Worm (Caenorhabditis elegans) whole organism, young adult: ENCODE results near the gene nspg-5.

ENCODE experiments used
- B0019.2 ChIP-seq: fragments of 200-800 bp; sonication (Bioruptor generic); conservative IDR thresholded peaks from 2 replicates; pipeline ENCODE4 v1.3.6; 2022; ENCODE audit warnings: missing genetic modification reagents, missing genetic modification characterization, missing compliant biosample characterization
- B0035.1 ChIP-seq: sonication (generic microtip); optimal IDR thresholded peaks from 2 replicates; lab custom pipeline; 2016; ENCODE audit warnings: missing genetic modification characterization, mild to moderate bottlenecking, missing compliant biosample characterization, missing genotype, missing genetic modification reagents
- C17E4.6 ChIP-seq: fragments of 200-800 bp; sonication (Bioruptor generic); IDR thresholded peaks from 2 replicates; pipeline ENCODE4 v1.3.6; 2022; ENCODE audit warnings: missing genetic modification reagents, missing genetic modification characterization, missing compliant biosample characterization
- F22D6.2 ChIP-seq: sonication (generic microtip); optimal IDR thresholded peaks from 2 replicates; lab custom pipeline; 2016; ENCODE audit warnings: mild to moderate bottlenecking, missing genetic modification characterization, missing compliant biosample characterization
- F23B12.7 ChIP-seq: sonication (generic microtip); optimal IDR thresholded peaks from 2 replicates; lab custom pipeline; 2017; ENCODE audit warnings: missing genetic modification characterization, mild to moderate bottlenecking, missing compliant biosample characterization, antibody characterized with exemption, moderate library complexity; ENCODE audit not compliant: insufficient read depth
- F55B11.4 ChIP-seq: sonication (generic microtip); optimal IDR thresholded peaks from 2 replicates; lab custom pipeline; 2016; ENCODE audit warnings: missing compliant biosample characterization, missing genetic modification characterization, borderline replicate concordance; ENCODE audit not compliant: insufficient read depth
- F57A8.1 ChIP-seq: fragments of 200-800 bp; sonication (Bioruptor generic); optimal IDR thresholded peaks from 2 replicates; lab custom pipeline; 2018; ENCODE audit warnings: mild to moderate bottlenecking, missing genetic modification characterization, moderate library complexity, missing compliant biosample characterization
- K11D2.4 ChIP-seq: fragments of 200-800 bp; sonication (Bioruptor generic); IDR thresholded peaks from 2 replicates; pipeline ENCODE4 v1.3.6; 2022; ENCODE audit warnings: missing genetic modification reagents, missing genetic modification characterization, missing compliant biosample characterization
- K12H6.12 ChIP-seq: fragments of 200-800 bp; sonication (Bioruptor generic); optimal IDR thresholded peaks from 2 replicates; lab custom pipeline; 2018; ENCODE audit warnings: mild to moderate bottlenecking, missing genetic modification characterization, missing compliant biosample characterization
- T26A5.8 ChIP-seq: sonication (generic microtip); optimal IDR thresholded peaks from 2 replicates; lab custom pipeline; 2016; ENCODE audit warnings: missing genetic modification characterization, missing compliant biosample characterization
- Y53G8AR.9 ChIP-seq: fragments of 200-800 bp; sonication (Bioruptor generic); conservative IDR thresholded peaks from 2 replicates; pipeline ENCODE4 v1.3.6; 2022; ENCODE audit warnings: missing genetic modification reagents, missing genetic modification characterization, missing compliant biosample characterization
- Y79H2A.3 ChIP-seq: fragments of 200-800 bp; sonication (Bioruptor generic); conservative IDR thresholded peaks from 2 replicates; pipeline ENCODE4 v1.3.6; 2022; ENCODE audit warnings: missing genetic modification reagents, missing genetic modification characterization, missing compliant biosample characterization
- ZK185.1 ChIP-seq: sonication (generic microtip); optimal IDR thresholded peaks from 2 replicates; lab custom pipeline; 2016; ENCODE audit warnings: mild to moderate bottlenecking, missing genetic modification characterization, missing compliant biosample characterization; ENCODE audit not compliant: poor library complexity, severe bottlenecking
- ama-1 ChIP-seq, 3 experiments: fragments of 150-350 bp in 1 of 3; sonication (generic microtip) in 2 of 3; optimal IDR thresholded peaks; 2 replicates each; lab custom pipeline; 2014 to 2018; ENCODE audit warnings: missing biosample characterization in 2 of 3, missing genetic modification characterization in 2 of 3, missing genetic modification reagents in 2 of 3
- aptf-3 ChIP-seq: fragments of 200-800 bp; sonication (Bioruptor generic); IDR thresholded peaks from 2 replicates; pipeline ENCODE4 v1.3.6; 2022; ENCODE audit warnings: missing genetic modification characterization, missing compliant biosample characterization
- atf-7 ChIP-seq: sonication (generic microtip); optimal IDR thresholded peaks from 2 replicates; lab custom pipeline; 2017; ENCODE audit warnings: mild to moderate bottlenecking, missing genetic modification characterization, missing compliant biosample characterization
- attf-6 ChIP-seq: fragments of 200-800 bp; sonication (Bioruptor generic); IDR thresholded peaks from 2 replicates; pipeline ENCODE4 v1.3.6; 2022; ENCODE audit warnings: missing genetic modification reagents, missing genetic modification characterization, missing compliant biosample characterization
- bed-2 ChIP-seq: fragments of 200-800 bp; sonication (Bioruptor generic); IDR thresholded peaks from 2 replicates; pipeline ENCODE4 v1.3.6; 2022; ENCODE audit warnings: missing genetic modification reagents, missing genetic modification characterization, missing compliant biosample characterization
- ccch-3 ChIP-seq: fragments of 200-800 bp; sonication (Bioruptor generic); optimal IDR thresholded peaks from 2 replicates; lab custom pipeline; 2018; ENCODE audit warnings: mild to moderate bottlenecking, missing genetic modification characterization, missing compliant biosample characterization
- cebp-2 ChIP-seq: fragments of 200-800 bp; sonication (Bioruptor generic); IDR thresholded peaks from 2 replicates; pipeline ENCODE4 v1.3.6; 2022; ENCODE audit warnings: missing genetic modification characterization, missing compliant biosample characterization
- ceh-58 ChIP-seq: fragments of 200-800 bp; sonication (Bioruptor generic); IDR thresholded peaks from 2 replicates; pipeline ENCODE4 v1.3.6; 2022; ENCODE audit warnings: missing genetic modification characterization, missing compliant biosample characterization
- chd-7 ChIP-seq: sonication (generic microtip); optimal IDR thresholded peaks from 2 replicates; lab custom pipeline; 2016; ENCODE audit warnings: mild to moderate bottlenecking, missing genetic modification characterization, moderate library complexity, missing compliant biosample characterization
- die-1 ChIP-seq: sonication (generic microtip); optimal IDR thresholded peaks from 2 replicates; lab custom pipeline; 2016; ENCODE audit warnings: missing genotype, mild to moderate bottlenecking, missing genetic modification characterization, missing compliant biosample characterization
- egrh-3 ChIP-seq: fragments of 200-800 bp; sonication (Bioruptor generic); IDR thresholded peaks from 2 replicates; pipeline ENCODE4 v1.3.6; 2022; ENCODE audit warnings: missing genetic modification reagents, missing genetic modification characterization, missing compliant biosample characterization
- ets-4 ChIP-seq: fragments of 200-800 bp; sonication (Bioruptor generic); optimal IDR thresholded peaks from 2 replicates; lab custom pipeline; 2018; ENCODE audit warnings: mild to moderate bottlenecking, missing genetic modification characterization, missing compliant biosample characterization
- hlh-12 ChIP-seq: sonication (generic microtip); optimal IDR thresholded peaks from 2 replicates; lab custom pipeline; 2016; ENCODE audit warnings: missing genetic modification characterization, missing compliant biosample characterization
- lag-1 ChIP-seq: fragments of 200-800 bp; sonication (Bioruptor generic); IDR thresholded peaks from 2 replicates; pipeline ENCODE4 v1.3.6; 2022; ENCODE audit warnings: missing genetic modification reagents, missing genetic modification characterization, missing compliant biosample characterization
- lsl-1 ChIP-seq: fragments of 200-800 bp; sonication (Bioruptor generic); optimal IDR thresholded peaks from 2 replicates; lab custom pipeline; 2018; ENCODE audit warnings: mild to moderate bottlenecking, missing genetic modification characterization, moderate library complexity, missing compliant biosample characterization
- madf-10 ChIP-seq: sonication (generic microtip); optimal IDR thresholded peaks from 2 replicates; lab custom pipeline; 2016; ENCODE audit warnings: mild to moderate bottlenecking, missing genetic modification characterization, missing compliant biosample characterization
- mxl-1 ChIP-seq: sonication (generic microtip); optimal IDR thresholded peaks from 2 replicates; lab custom pipeline; 2016; ENCODE audit warnings: missing genetic modification characterization, missing compliant biosample characterization
- nhr-179 ChIP-seq: sonication (generic microtip); optimal IDR thresholded peaks from 2 replicates; lab custom pipeline; 2016; ENCODE audit warnings: mild to moderate bottlenecking, missing genetic modification characterization, missing compliant biosample characterization
- nhr-90 ChIP-seq: sonication (generic microtip); optimal IDR thresholded peaks from 2 replicates; lab custom pipeline; 2016; ENCODE audit warnings: missing genotype, mild to moderate bottlenecking, missing genetic modification characterization, missing compliant biosample characterization
- pbrm-1 ChIP-seq: fragments of 200-800 bp; sonication (Bioruptor generic); IDR thresholded peaks from 2 replicates; pipeline ENCODE4 v1.3.6; 2022; ENCODE audit warnings: missing genetic modification reagents, missing genetic modification characterization, missing compliant biosample characterization
- rec-8 ChIP-seq, 2 experiments: sonication (generic microtip); optimal IDR thresholded peaks; 2 replicates each; lab custom pipeline; 2016; ENCODE audit warnings: mild to moderate bottlenecking in 2 of 2, missing genetic modification characterization in 2 of 2, missing genetic modification reagents in 2 of 2, missing genotype in 2 of 2, missing biosample characterization in 1 of 2, missing compliant biosample characterization in 1 of 2, moderate library complexity in 1 of 2
- repo-1 ChIP-seq: sonication (generic microtip); optimal IDR thresholded peaks from 2 replicates; lab custom pipeline; 2017; ENCODE audit warnings: mild to moderate bottlenecking, missing genetic modification characterization, missing compliant biosample characterization
- rpc-1 ChIP-seq, 2 experiments: fragments of 150-350 bp in 1 of 2; sonication (generic microtip) in 1 of 2; optimal IDR thresholded peaks; 2 replicates each; lab custom pipeline; 2014 to 2018; ENCODE audit warnings: missing biosample characterization in 1 of 2, missing genetic modification characterization in 1 of 2, missing genetic modification reagents in 1 of 2, missing genotype in 1 of 2
- sdz-38 ChIP-seq: sonication (generic microtip); optimal IDR thresholded peaks from 2 replicates; lab custom pipeline; 2016; ENCODE audit warnings: missing genotype, missing genetic modification characterization, missing compliant biosample characterization
- sea-2 ChIP-seq: fragments of 200-800 bp; sonication (Bioruptor generic); IDR thresholded peaks from 2 replicates; pipeline ENCODE4 v1.3.6; 2022; ENCODE audit warnings: missing genetic modification characterization, missing compliant biosample characterization
- snpc-1.1 ChIP-seq: sonication (generic microtip); optimal IDR thresholded peaks from 2 replicates; lab custom pipeline; 2017; ENCODE audit warnings: missing genetic modification characterization, mild to moderate bottlenecking, missing compliant biosample characterization, antibody characterized with exemption, moderate library complexity, missing genotype, missing genetic modification reagents; ENCODE audit not compliant: insufficient read depth
- snpc-1.3 ChIP-seq: sonication (generic microtip); optimal IDR thresholded peaks from 2 replicates; lab custom pipeline; 2017; ENCODE audit warnings: missing genetic modification characterization, mild to moderate bottlenecking, missing compliant biosample characterization, antibody characterized with exemption, moderate library complexity, missing genotype, missing genetic modification reagents; ENCODE audit not compliant: insufficient read depth
- snpc-3.4 ChIP-seq: sonication (generic microtip); optimal IDR thresholded peaks from 2 replicates; lab custom pipeline; 2017; ENCODE audit warnings: missing genetic modification characterization, mild to moderate bottlenecking, missing compliant biosample characterization, antibody characterized with exemption, moderate library complexity, missing genotype, missing genetic modification reagents
- tbp1 ChIP-seq: fragments of 200-800 bp; sonication (Bioruptor generic); optimal IDR thresholded peaks from 2 replicates; lab custom pipeline; 2018; ENCODE audit warnings: mild to moderate bottlenecking, missing genetic modification characterization, missing compliant biosample characterization
- unc-62 ChIP-seq: fragments of 150-350 bp; optimal IDR thresholded peaks from 2 replicates; lab custom pipeline; 2014; ENCODE audit warnings: missing biosample characterization, missing genetic modification reagents, missing genetic modification characterization
- xnd-1 ChIP-seq: sonication (generic microtip); optimal IDR thresholded peaks from 2 replicates; lab custom pipeline; 2016; ENCODE audit warnings: missing genotype, missing genetic modification reagents, missing genetic modification characterization, missing compliant biosample characterization
- zim-3 ChIP-seq: sonication (generic microtip); optimal IDR thresholded peaks from 2 replicates; lab custom pipeline; 2017; ENCODE audit warnings: mild to moderate bottlenecking, missing genetic modification characterization, moderate library complexity, missing compliant biosample characterization
- ztf-25 ChIP-seq: fragments of 200-800 bp; sonication (Bioruptor generic); IDR thresholded peaks from 2 replicates; pipeline ENCODE4 v1.3.6; 2022; ENCODE audit warnings: missing genetic modification reagents, missing genetic modification characterization, missing compliant biosample characterization
- ztf-6 ChIP-seq: fragments of 200-800 bp; sonication (Bioruptor generic); IDR thresholded peaks from 2 replicates; pipeline ENCODE4 v1.3.6; 2022; ENCODE audit warnings: missing genetic modification reagents, missing genetic modification characterization, missing compliant biosample characterization

The nspg-5 gene

DNA sequence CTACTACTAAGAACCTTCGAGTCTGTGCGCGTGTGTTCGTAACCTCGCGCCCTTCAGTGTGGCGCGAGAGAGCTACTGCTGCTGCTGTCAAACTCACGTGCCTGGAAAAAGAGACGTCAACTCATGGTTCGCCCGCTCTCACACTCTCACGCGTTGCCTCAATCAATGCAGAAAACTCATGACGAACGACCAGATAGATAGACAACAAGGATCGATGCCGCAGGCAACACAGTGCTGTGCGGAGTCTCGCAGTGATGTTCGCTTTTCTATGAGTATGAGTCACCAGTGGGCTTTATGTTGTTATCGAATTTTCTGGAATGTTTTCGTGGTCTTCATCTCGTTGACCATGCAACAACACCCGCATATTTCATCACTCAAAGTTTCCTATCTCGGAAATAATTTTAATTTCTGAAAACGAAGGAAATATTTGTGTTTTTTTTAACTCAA lies 10.2 kb upstream of the nspg-5 start:
- TF ChIP-seq tbp1 (GFP tag; lab: Kevin White, UChicago) (peak; percentile 63), cebp-2 (no peak), mxl-1 (peak; percentile 52), snpc-1.3 (tag; lab: Kevin White, UChicago) (no peak), snpc-3.4 (tag; lab: Kevin White, UChicago) (no peak), lsl-1 (GFP tag; lab: Kevin White, UChicago) (no peak), ZK185.1 (tag; lab: Kevin White, UChicago) (peak; percentile 53), ceh-58 (GFP tag; lab: Robert Waterston, UW) (no peak), F57A8.1 (GFP tag; lab: Kevin White, UChicago) (no peak), ztf-25 (GFP tag; lab: Robert Waterston, UW) (no peak), nhr-90 (tag; lab: Kevin White, UChicago) (peak; percentile 76), B0019.2 (GFP tag; lab: Robert Waterston, UW) (no peak), lag-1 (GFP tag; lab: Robert Waterston, UW) (no peak; the same call in 1 of the 2 replicates), bed-2 (GFP tag; lab: Robert Waterston, UW) (0 out of 2 replicates have a peak, but pooled peaks have one; percentile 28), repo-1 (tag; lab: Kevin White, UChicago) (peak; percentile 3), rec-8 (tag; optimal IDR thresholded peaks at IDR 0.05; lab: Kevin White, UChicago) (no peak), xnd-1 (tag; lab: Kevin White, UChicago) (no peak), ztf-6 (GFP tag; lab: Robert Waterston, UW) (0 out of 2 replicates have a peak, but pooled peaks have one; percentile 9), aptf-3 (no peak), rpc-1 (optimal IDR thresholded peaks at IDR 0.05; lab: Kevin White, UChicago) (no peak), rpc-1 (tag; optimal IDR thresholded peaks at IDR 0.05; lab: Kevin White, UChicago) (no peak), K11D2.4 (GFP tag; lab: Robert Waterston, UW) (peak; percentile 92), nhr-179 (tag; lab: Kevin White, UChicago) (no peak), die-1 (tag; lab: Kevin White, UChicago) (no peak), attf-6 (GFP tag; lab: Robert Waterston, UW) (no peak), unc-62 (GFP tag; lab: Kevin White, UChicago) (peak; percentile 91), Y53G8AR.9 (peak; percentile 74), B0035.1 (tag; lab: Kevin White, UChicago) (no peak), snpc-1.1 (no peak), chd-7 (tag; lab: Kevin White, UChicago) (peak; percentile 95), egrh-3 (GFP tag; lab: Robert Waterston, UW) (peak; percentile 61; the same call in 1 of the 2 replicates), ama-1 (optimal IDR thresholded peaks at IDR 0.05; lab: Kevin White, UChicago) (peak; percentile 68), ama-1 (GFP tag; optimal IDR thresholded peaks at IDR 0.05; lab: Kevin White, UChicago) (no peak), sea-2 (GFP tag; lab: Robert Waterston, UW) (peak; percentile 66; the same call in 1 of the 2 replicates), sdz-38 (tag; lab: Kevin White, UChicago) (no peak), atf-7 (tag; lab: Kevin White, UChicago) (peak; percentile 94), hlh-12 (tag; lab: Kevin White, UChicago) (no peak), C17E4.6 (GFP tag; lab: Robert Waterston, UW) (peak; percentile 13; the same call in 1 of the 2 replicates), Y79H2A.3 (GFP tag; lab: Robert Waterston, UW) (0 out of 2 replicates have a peak, but pooled peaks have one; percentile 9), K12H6.12 (tag; lab: Kevin White, UChicago) (peak; percentile 91), F23B12.7 (tag; lab: Kevin White, UChicago) (no peak), F55B11.4 (no peak), pbrm-1 (GFP tag; lab: Robert Waterston, UW) (peak; percentile 83), T26A5.8 (tag; lab: Kevin White, UChicago) (no peak), madf-10 (tag; lab: Kevin White, UChicago) (peak; percentile 81), F22D6.2 (no peak), zim-3 (peak; percentile 27), ccch-3 (GFP tag; lab: Kevin White, UChicago) (no peak), ets-4 (peak; percentile 77)
